Worm (Caenorhabditis elegans) whole organism, young adult: ENCODE results near the gene C25E10.4.

Source experiments
- C06A6.2 ChIP-seq: fragments of 200-800 bp; sonication (Bioruptor generic); conservative IDR thresholded peaks from 2 replicates; pipeline ENCODE4 v1.3.6; 2022; ENCODE audit warnings: missing genetic modification characterization, missing compliant biosample characterization
- F49E8.2 ChIP-seq: sonication (generic microtip); optimal IDR thresholded peaks from 3 replicates; lab custom pipeline; 2017; ENCODE audit warnings: missing genetic modification characterization, mild to moderate bottlenecking, missing compliant biosample characterization, antibody characterized with exemption, moderate library complexity; ENCODE audit not compliant: insufficient read depth
- Y67H2A.10 ChIP-seq: fragments of 200-800 bp; sonication (Bioruptor generic); conservative IDR thresholded peaks from 2 replicates; pipeline ENCODE4 v1.3.6; 2022; ENCODE audit warnings: missing genetic modification reagents, missing genetic modification characterization, missing compliant biosample characterization
- atf-7 ChIP-seq: sonication (generic microtip); optimal IDR thresholded peaks from 2 replicates; lab custom pipeline; 2017; ENCODE audit warnings: mild to moderate bottlenecking, missing genetic modification characterization, missing compliant biosample characterization
- bed-1 ChIP-seq: fragments of 200-800 bp; sonication (Bioruptor generic); IDR thresholded peaks from 2 replicates; pipeline ENCODE4 v1.3.6; 2022; ENCODE audit warnings: missing genetic modification reagents, missing genetic modification characterization, missing compliant biosample characterization
- lsl-1 ChIP-seq: fragments of 200-800 bp; sonication (Bioruptor generic); optimal IDR thresholded peaks from 2 replicates; lab custom pipeline; 2018; ENCODE audit warnings: mild to moderate bottlenecking, missing genetic modification characterization, moderate library complexity, missing compliant biosample characterization
- nfya-1 ChIP-seq: sonication (generic microtip); optimal IDR thresholded peaks from 2 replicates; lab custom pipeline; 2017; ENCODE audit warnings: antibody characterized with exemption, missing compliant biosample characterization, missing genetic modification characterization, borderline replicate concordance; ENCODE audit not compliant: insufficient read depth
- nhr-179 ChIP-seq: sonication (generic microtip); optimal IDR thresholded peaks from 2 replicates; lab custom pipeline; 2016; ENCODE audit warnings: mild to moderate bottlenecking, missing genetic modification characterization, missing compliant biosample characterization
- repo-1 ChIP-seq: sonication (generic microtip); optimal IDR thresholded peaks from 2 replicates; lab custom pipeline; 2017; ENCODE audit warnings: mild to moderate bottlenecking, missing genetic modification characterization, missing compliant biosample characterization
- snpc-1.3 ChIP-seq: sonication (generic microtip); optimal IDR thresholded peaks from 2 replicates; lab custom pipeline; 2017; ENCODE audit warnings: missing genetic modification characterization, mild to moderate bottlenecking, missing compliant biosample characterization, antibody characterized with exemption, moderate library complexity, missing genotype, missing genetic modification reagents; ENCODE audit not compliant: insufficient read depth
- snpc-4 ChIP-seq, 5 experiments: fragments of 150-350 bp in 1 of 5; sonication (generic microtip) in 4 of 5; optimal IDR thresholded peaks; 2 replicates each; lab custom pipeline; 2014 to 2018; ENCODE audit warnings: missing genetic modification characterization in 5 of 5, missing biosample characterization in 3 of 5, antibody characterized with exemption in 2 of 5, mild to moderate bottlenecking in 2 of 5, missing compliant biosample characterization in 2 of 5, missing genotype in 2 of 5, moderate library complexity in 2 of 5, missing genetic modification reagents in 1 of 5
- xnd-1 ChIP-seq: sonication (generic microtip); optimal IDR thresholded peaks from 2 replicates; lab custom pipeline; 2016; ENCODE audit warnings: missing genotype, missing genetic modification reagents, missing genetic modification characterization, missing compliant biosample characterization
- ztf-28 ChIP-seq: fragments of 200-800 bp; sonication (Bioruptor generic); IDR thresholded peaks from 2 replicates; pipeline ENCODE4 v1.3.6; 2022; ENCODE audit warnings: missing genetic modification reagents, missing genetic modification characterization, missing compliant biosample characterization

ce11 chrV:9073322-9074038 lies 40.1 kb downstream of the C25E10.4 start, which contains the start of gene oac-50:
- TF ChIP-seq snpc-1.3 = no peak
- no peak for TF ChIP-seq nhr-179 (tag; lab: Kevin White, UChicago)
- no peak for TF ChIP-seq C06A6.2 (GFP tag; lab: Robert Waterston, UW)
- TF ChIP-seq lsl-1 (GFP tag; lab: Kevin White, UChicago) = no peak
- TF ChIP-seq F49E8.2 = no peak
- TF ChIP-seq repo-1 (tag; lab: Kevin White, UChicago) = no peak
- no peak for TF ChIP-seq bed-1
- TF ChIP-seq atf-7 (tag; lab: Kevin White, UChicago) = no peak
- no peak for TF ChIP-seq Y67H2A.10 (GFP tag; lab: Robert Waterston, UW)
- TF ChIP-seq ztf-28 (GFP tag; lab: Robert Waterston, UW) = no peak
- TF ChIP-seq nfya-1 (tag; lab: Kevin White, UChicago) = no peak
- TF ChIP-seq xnd-1 (tag; lab: Kevin White, UChicago) = no peak
- TF ChIP-seq snpc-4 (GFP tag; optimal IDR thresholded peaks at IDR 0.05; lab: Kevin White, UChicago) = no peak
- TF ChIP-seq snpc-4 (tag; optimal IDR thresholded peaks at IDR 0.05; lab: Kevin White, UChicago) = no peak
